Fruit fly (Drosophila melanogaster) whole organism, embryonic: ENCODE data around the gene Bet3.

Experiments
- Antp ChIP-seq: fragments of 200-800 bp; sonication (Bioruptor generic); optimal IDR thresholded peaks from 3 replicates; lab custom pipeline; 2016; ENCODE audit warnings: missing biosample characterization, missing genetic modification characterization
- B-H1 ChIP-seq: fragments of 200-800 bp; sonication (Bioruptor generic); IDR thresholded peaks from 3 replicates; pipeline ENCODE4 v1.3.6; 2022; ENCODE audit warnings: missing biosample characterization, missing genetic modification characterization
- Bgb ChIP-seq: fragments of 200-800 bp; sonication (Bioruptor generic); IDR thresholded peaks from 2 replicates; pipeline ENCODE4 v1.3.6; 2022; ENCODE audit warnings: missing biosample characterization, missing genetic modification characterization; ENCODE audit not compliant: partially characterized antibody
- CG10979 ChIP-seq: fragments of 200-800 bp; sonication (Bioruptor generic); optimal IDR thresholded peaks from 2 replicates; lab custom pipeline; 2018; ENCODE audit warnings: missing biosample characterization, mild to moderate bottlenecking, missing genetic modification characterization, moderate library complexity
- CG12299 ChIP-seq: fragments of 200-800 bp; sonication (Bioruptor generic); optimal IDR thresholded peaks from 2 replicates; lab custom pipeline; 2018; ENCODE audit warnings: missing biosample characterization, mild to moderate bottlenecking, missing genetic modification characterization
- CG15479 ChIP-seq: fragments of 200-800 bp; sonication (Bioruptor generic); optimal IDR thresholded peaks from 3 replicates; lab custom pipeline; 2019; ENCODE audit warnings: missing biosample characterization, mild to moderate bottlenecking, missing genetic modification characterization, moderate library complexity
- CG15601 ChIP-seq: fragments of 200-800 bp; sonication (Bioruptor generic); optimal IDR thresholded peaks from 3 replicates; lab custom pipeline; 2019; ENCODE audit warnings: missing biosample characterization, mild to moderate bottlenecking, missing genetic modification characterization, moderate library complexity
- CG17186 ChIP-seq: fragments of 200-800 bp; sonication (Bioruptor generic); optimal IDR thresholded peaks from 3 replicates; lab custom pipeline; 2017; ENCODE audit warnings: missing biosample characterization, missing genetic modification reagents, missing genetic modification characterization
- CG1792 ChIP-seq: fragments of 200-800 bp; sonication (Bioruptor generic); optimal IDR thresholded peaks from 2 replicates; lab custom pipeline; 2016; ENCODE audit warnings: missing biosample characterization, missing genetic modification characterization
- CG18764 ChIP-seq: fragments of 200-800 bp; sonication (Bioruptor generic); optimal IDR thresholded peaks from 3 replicates; lab custom pipeline; 2016; ENCODE audit warnings: missing biosample characterization, missing genetic modification characterization
- CG2199 ChIP-seq: fragments of 200-800 bp; sonication (Bioruptor generic); IDR thresholded peaks from 3 replicates; pipeline ENCODE4 v1.3.6; 2022; ENCODE audit warnings: missing biosample characterization, missing genetic modification characterization
- CG31365 ChIP-seq: fragments of 200-800 bp; sonication (Bioruptor generic); optimal IDR thresholded peaks from 2 replicates; lab custom pipeline; 2018; ENCODE audit warnings: missing biosample characterization, mild to moderate bottlenecking, missing genetic modification characterization
- CG31388 ChIP-seq: fragments of 200-800 bp; sonication (Bioruptor generic); optimal IDR thresholded peaks from 2 replicates; lab custom pipeline; 2016; ENCODE audit warnings: missing biosample characterization, missing genetic modification characterization
- CG32772 ChIP-seq: fragments of 200-800 bp; sonication (Bioruptor generic); IDR thresholded peaks from 2 replicates; pipeline ENCODE4 v1.3.6; 2022; ENCODE audit warnings: missing biosample characterization, missing genetic modification characterization
- CG33213 ChIP-seq: fragments of 200-800 bp; sonication (Bioruptor generic); optimal IDR thresholded peaks from 3 replicates; lab custom pipeline; 2016; ENCODE audit warnings: missing biosample characterization, missing genetic modification characterization
- CG7745 ChIP-seq: fragments of 200-800 bp; sonication (Bioruptor generic); optimal IDR thresholded peaks from 2 replicates; lab custom pipeline; 2018; ENCODE audit warnings: missing biosample characterization, mild to moderate bottlenecking, missing genetic modification characterization, moderate library complexity
- CG8388 ChIP-seq: fragments of 200-800 bp; sonication (Bioruptor generic); optimal IDR thresholded peaks from 2 replicates; lab custom pipeline; 2019; ENCODE audit warnings: missing biosample characterization, mild to moderate bottlenecking, missing genetic modification characterization, moderate library complexity
- CG9215 ChIP-seq: fragments of 200-800 bp; sonication (Bioruptor generic); IDR thresholded peaks from 2 replicates; pipeline ENCODE4 v1.3.6; 2022; ENCODE audit warnings: missing biosample characterization, missing genetic modification characterization
- Dp ChIP-seq: fragments of 200-800 bp; sonication (Bioruptor generic); optimal IDR thresholded peaks from 2 replicates; lab custom pipeline; 2018; ENCODE audit warnings: missing biosample characterization, mild to moderate bottlenecking, missing genetic modification characterization, moderate library complexity
- Hr78 ChIP-seq, 2 experiments: fragments of 200-800 bp in 1 of 2; fragments of >200 bp in 1 of 2; sonication (Bioruptor generic) in 1 of 2; optimal IDR thresholded peaks; 2 replicates each; lab custom pipeline; 2017 to 2019; ENCODE audit warnings: missing biosample characterization in 2 of 2, missing genetic modification characterization in 2 of 2, mild to moderate bottlenecking in 1 of 2, moderate library complexity in 1 of 2
- Max ChIP-seq: fragments of 200-800 bp; sonication (Bioruptor generic); optimal IDR thresholded peaks from 2 replicates; lab custom pipeline; 2016; ENCODE audit warnings: missing biosample characterization, mild to moderate bottlenecking, missing genetic modification characterization
- Optix ChIP-seq: fragments of 200-800 bp; sonication (Bioruptor generic); IDR thresholded peaks from 3 replicates; pipeline ENCODE4 v1.3.6; 2022; ENCODE audit warnings: missing biosample characterization, missing genetic modification characterization
- PHDP ChIP-seq: fragments of 200-800 bp; sonication (Bioruptor generic); optimal IDR thresholded peaks from 3 replicates; lab custom pipeline; 2018; ENCODE audit warnings: missing biosample characterization, mild to moderate bottlenecking, missing genetic modification characterization, moderate library complexity
- Sin3A ChIP-seq: fragments of >200 bp; optimal IDR thresholded peaks from 2 replicates; lab custom pipeline; 2018
- Six4 ChIP-seq: fragments of 200-800 bp; sonication (Bioruptor generic); optimal IDR thresholded peaks from 2 replicates; lab custom pipeline; 2016; ENCODE audit warnings: missing biosample characterization, missing genetic modification characterization
- Taf1 ChIP-seq: fragments of 200-800 bp; sonication (Bioruptor generic); IDR thresholded peaks from 2 replicates; pipeline ENCODE4 v1.3.6; 2022; ENCODE audit warnings: missing biosample characterization, missing genetic modification characterization
- ab ChIP-seq: fragments of 200-800 bp; sonication (Bioruptor generic); optimal IDR thresholded peaks from 2 replicates; lab custom pipeline; 2016; ENCODE audit warnings: missing biosample characterization, missing genetic modification characterization
- aop ChIP-seq: fragments of 200-800 bp; sonication (Bioruptor generic); IDR thresholded peaks from 2 replicates; pipeline ENCODE4 v1.3.6; 2022; ENCODE audit warnings: missing biosample characterization, missing genetic modification characterization
- caup ChIP-seq: fragments of 200-800 bp; sonication (Bioruptor generic); optimal IDR thresholded peaks from 3 replicates; lab custom pipeline; 2017; ENCODE audit warnings: missing biosample characterization, mild to moderate bottlenecking, missing genetic modification characterization, moderate library complexity; ENCODE audit not compliant: severe bottlenecking
- en ChIP-seq: fragments of 200-800 bp; sonication (Bioruptor generic); optimal IDR thresholded peaks from 2 replicates; lab custom pipeline; 2016; ENCODE audit warnings: missing biosample characterization, missing genetic modification characterization
- eyg ChIP-seq: fragments of 200-800 bp; sonication (Bioruptor generic); optimal IDR thresholded peaks from 3 replicates; lab custom pipeline; 2016; ENCODE audit warnings: missing biosample characterization, missing genetic modification characterization
- gcm ChIP-seq: fragments of 200-800 bp; sonication (Bioruptor generic); optimal IDR thresholded peaks from 2 replicates; lab custom pipeline; 2019; ENCODE audit warnings: missing biosample characterization, mild to moderate bottlenecking, missing genetic modification characterization, moderate library complexity
- gsb ChIP-seq: fragments of 200-800 bp; sonication (Bioruptor generic); IDR thresholded peaks from 2 replicates; pipeline ENCODE4 v1.3.6; 2022; ENCODE audit warnings: missing biosample characterization, missing genetic modification characterization
- ind ChIP-seq: fragments of 200-800 bp; sonication (Bioruptor generic); optimal IDR thresholded peaks from 3 replicates; lab custom pipeline; 2016; ENCODE audit warnings: missing biosample characterization, missing genetic modification characterization
- luna ChIP-seq: fragments of 200-800 bp; sonication (Bioruptor generic); optimal IDR thresholded peaks from 2 replicates; lab custom pipeline; 2016; ENCODE audit warnings: missing biosample characterization, missing genetic modification characterization
- pnt ChIP-seq: fragments of 200-800 bp; sonication (Bioruptor generic); optimal IDR thresholded peaks from 3 replicates; lab custom pipeline; 2016; ENCODE audit warnings: missing biosample characterization, missing genetic modification characterization
- psq ChIP-seq: fragments of 200-800 bp; sonication (Bioruptor generic); optimal IDR thresholded peaks from 2 replicates; lab custom pipeline; 2017; ENCODE audit warnings: missing biosample characterization, missing genetic modification characterization
- sob ChIP-seq: fragments of 200-800 bp; sonication (Bioruptor generic); IDR thresholded peaks from 2 replicates; pipeline ENCODE4 v1.3.6; 2022; ENCODE audit warnings: missing biosample characterization, missing genetic modification characterization
- stwl ChIP-seq: fragments of 200-800 bp; sonication (Bioruptor generic); optimal IDR thresholded peaks from 3 replicates; lab custom pipeline; 2018; ENCODE audit warnings: missing biosample characterization, mild to moderate bottlenecking, missing genetic modification characterization, moderate library complexity
- tgo ChIP-seq: fragments of 200-800 bp; sonication (Bioruptor generic); IDR thresholded peaks from 3 replicates; pipeline ENCODE4 v1.3.6; 2022; ENCODE audit warnings: missing biosample characterization, missing genetic modification characterization
- tll ChIP-seq, 2 experiments: fragments of 200-800 bp in 1 of 2; fragments of >200 bp in 1 of 2; sonication (Bioruptor generic) in 1 of 2; optimal IDR thresholded peaks; 2 replicates each; lab custom pipeline; 2017 to 2019; ENCODE audit warnings: missing biosample characterization in 2 of 2, missing genetic modification characterization in 2 of 2, mild to moderate bottlenecking in 1 of 2, moderate library complexity in 1 of 2
- ttk ChIP-seq: fragments of 200-800 bp; sonication (Bioruptor generic); IDR thresholded peaks from 2 replicates; pipeline ENCODE4 v2.1.2; 2022; ENCODE audit warnings: missing biosample characterization, missing genetic modification characterization
- twi ChIP-seq: fragments of 200-800 bp; optimal IDR thresholded peaks from 2 replicates; lab custom pipeline; 2019; ENCODE audit warnings: missing biosample characterization, mild to moderate bottlenecking, missing genetic modification characterization, moderate library complexity
- vfl ChIP-seq: fragments of 200-800 bp; sonication (Bioruptor generic); optimal IDR thresholded peaks from 2 replicates; lab custom pipeline; 2016; ENCODE audit warnings: missing biosample characterization, missing genetic modification characterization

Gene Bet3

dm6 chr3L:9460775-9461491, 18.9 kb upstream of the Bet3 start, which contains the start of the genes CG3434 and CG44838 (continued):
- TF ChIP-seq sob (GFP tag; lab: Robert Waterston, UW) (peak; percentile 80), B-H1 (GFP tag; lab: Robert Waterston, UW) (peak; percentile 69), twi (peak; percentile 61), Bgb (GFP tag; lab: Robert Waterston, UW) (peak; percentile 35; the same call in 1 of the 2 replicates), CG10979 (peak; percentile 73), Six4 (GFP tag; lab: Kevin White, UChicago) (peak; percentile 80), CG9215 (GFP tag; lab: Robert Waterston, UW) (peak; percentile 58), Sin3A (peak; percentile 2), tgo (GFP tag; lab: Robert Waterston, UW) (peak; percentile 64), Max (GFP tag; lab: Kevin White, UChicago) (peak; percentile 88), caup (GFP tag; lab: Kevin White, UChicago) (peak; percentile 83), CG8388 (GFP tag; lab: Kevin White, UChicago) (peak; percentile 75), ind (GFP tag; lab: Kevin White, UChicago) (peak; percentile 81), Hr78 (GFP tag; optimal IDR thresholded peaks at IDR 0.05; lab: Kevin White, UChicago) (peak in 1 of 2 experiments; percentile 7), CG33213 (peak; percentile 55), CG31388 (GFP tag; lab: Kevin White, UChicago) (peak; percentile 32), CG1792 (GFP tag; lab: Kevin White, UChicago) (peak; percentile 67), ttk (GFP tag; lab: Robert Waterston, UW) (peak; percentile 70), stwl (tag; lab: Kevin White, UChicago) (peak; percentile 75), CG15479 (GFP tag; lab: Kevin White, UChicago) (peak; percentile 19), CG15601 (tag; lab: Kevin White, UChicago) (peak; percentile 98), Dp (peak; percentile 67), gcm (GFP tag; lab: Kevin White, UChicago) (peak; percentile 89), psq (peak; percentile 77), CG12299 (tag; lab: Kevin White, UChicago) (peak; percentile 74), eyg (GFP tag; lab: Kevin White, UChicago) (no peak), luna (GFP tag; lab: Kevin White, UChicago) (peak; percentile 28), CG17186 (GFP tag; lab: Kevin White, UChicago) (peak; percentile 58), CG31365 (no peak), pnt (GFP tag; lab: Kevin White, UChicago) (peak; percentile 53), CG32772 (GFP tag; lab: Robert Waterston, UW) (peak; percentile 65), Taf1 (GFP tag; lab: Robert Waterston, UW) (0 out of 2 replicates have a peak, but pooled peaks have one; percentile 33), Optix (peak; percentile 59; the same call in 2 of the 3 replicates), aop (no peak), gsb (GFP tag; lab: Robert Waterston, UW) (no peak), CG7745 (tag; lab: Kevin White, UChicago) (peak; percentile 97), CG2199 (GFP tag; lab: Robert Waterston, UW) (peak; percentile 76), Antp (GFP tag; lab: Kevin White, UChicago) (peak; percentile 62), vfl (GFP tag; lab: Kevin White, UChicago) (peak; percentile 68), tll (GFP tag; optimal IDR thresholded peaks at IDR 0.05; lab: Kevin White, UChicago) (peak in 1 of 2 experiments; percentile 60), ab (GFP tag; lab: Kevin White, UChicago) (peak; percentile 77), en (no peak), CG18764 (peak; percentile 74), PHDP (tag; lab: Kevin White, UChicago) (peak; percentile 81)
